Worm (Caenorhabditis elegans) whole organism, L4 larva: Measurements from ENCODE around the gene srw-7.

Source experiments
- F44E2.7 ChIP-seq: fragments of 200-800 bp; sonication (Bioruptor generic); IDR thresholded peaks from 2 replicates; pipeline ENCODE4 v2.1.2; 2022; ENCODE audit warnings: missing genetic modification characterization, missing compliant biosample characterization
- aha-1 ChIP-seq: fragments of 150-350 bp; peaks from one replicate; lab custom pipeline; 2014; ENCODE audit warnings: missing biosample characterization, missing genetic modification characterization
- arid-1 ChIP-seq: fragments of 200-800 bp; sonication (Bioruptor generic); conservative IDR thresholded peaks from 2 replicates; pipeline ENCODE4 v1.3.6; 2022; ENCODE audit warnings: missing genetic modification reagents, missing genetic modification characterization, missing compliant biosample characterization
- ceh-28 ChIP-seq: fragments of 150-350 bp; optimal IDR thresholded peaks from 2 replicates; lab custom pipeline; 2014; ENCODE audit warnings: missing biosample characterization, missing genetic modification reagents, missing genetic modification characterization
- ceh-62 ChIP-seq: sonication (generic microtip); optimal IDR thresholded peaks from 2 replicates; lab custom pipeline; 2017; ENCODE audit warnings: missing biosample characterization, missing genetic modification characterization
- ces-1 ChIP-seq: fragments of 150-350 bp; sonication (generic microtip); optimal IDR thresholded peaks from 4 replicates; lab custom pipeline; 2014; ENCODE audit warnings: missing biosample characterization, missing genetic modification reagents, missing genetic modification characterization
- ctbp-1 ChIP-seq: fragments of 200-800 bp; sonication (Bioruptor generic); IDR thresholded peaks from 2 replicates; pipeline ENCODE4 v1.3.6; 2022; ENCODE audit warnings: missing genetic modification reagents, missing genetic modification characterization, missing compliant biosample characterization
- daf-19 ChIP-seq: fragments of 200-800 bp; sonication (Bioruptor generic); conservative IDR thresholded peaks from 2 replicates; pipeline ENCODE4 v1.3.6; 2022; ENCODE audit warnings: missing genetic modification characterization, missing compliant biosample characterization
- dmd-8 ChIP-seq: fragments of 200-800 bp; sonication (Bioruptor generic); IDR thresholded peaks from 2 replicates; pipeline ENCODE4 v1.3.6; 2022; ENCODE audit warnings: missing genetic modification characterization, missing compliant biosample characterization
- dmd-9 ChIP-seq: fragments of 200-800 bp; sonication (Bioruptor generic); IDR thresholded peaks from 2 replicates; pipeline ENCODE4 v1.3.6; 2022; ENCODE audit warnings: missing genetic modification reagents, missing genetic modification characterization, missing compliant biosample characterization
- fkh-10 ChIP-seq: fragments of 150-350 bp; optimal IDR thresholded peaks from 2 replicates; lab custom pipeline; 2014; ENCODE audit warnings: missing biosample characterization, missing genetic modification reagents, missing genetic modification characterization
- fos-1 ChIP-seq: fragments of 150-350 bp; optimal IDR thresholded peaks from 2 replicates; lab custom pipeline; 2014; ENCODE audit warnings: missing biosample characterization, missing genetic modification characterization
- hif-1 ChIP-seq, 2 experiments: sonication (generic microtip); optimal IDR thresholded peaks; 2 replicates each; lab custom pipeline; 2016 to 2017; ENCODE audit warnings: missing compliant biosample characterization in 2 of 2, missing genetic modification characterization in 2 of 2, missing genetic modification reagents in 2 of 2, missing genotype in 2 of 2, mild to moderate bottlenecking in 1 of 2
- lin-13 ChIP-seq: fragments of 150-350 bp; optimal IDR thresholded peaks from 2 replicates; lab custom pipeline; 2014; ENCODE audit warnings: missing biosample characterization, missing genetic modification reagents, missing genetic modification characterization
- lin-39 ChIP-seq: fragments of 150-350 bp; optimal IDR thresholded peaks from 2 replicates; lab custom pipeline; 2014; ENCODE audit warnings: missing biosample characterization, missing genetic modification reagents, missing genetic modification characterization
- lir-3 ChIP-seq: sonication (generic microtip); optimal IDR thresholded peaks from 2 replicates; lab custom pipeline; 2016; ENCODE audit warnings: mild to moderate bottlenecking, missing genetic modification characterization, missing compliant biosample characterization
- madf-5 ChIP-seq, 2 experiments: fragments of 200-800 bp; sonication (Bioruptor generic); IDR thresholded peaks; 2 replicates each; pipeline ENCODE4 v1.3.6; 2022; ENCODE audit warnings: missing compliant biosample characterization in 2 of 2, missing genetic modification characterization in 2 of 2
- mdt-29 ChIP-seq: fragments of 200-800 bp; sonication (Bioruptor generic); IDR thresholded peaks from 2 replicates; pipeline ENCODE4 v1.3.6; 2022; ENCODE audit warnings: missing genetic modification reagents, missing genetic modification characterization, missing compliant biosample characterization
- mxl-2 ChIP-seq: fragments of 200-800 bp; sonication (Bioruptor generic); conservative IDR thresholded peaks from 2 replicates; pipeline ENCODE4 v1.3.6; 2022; ENCODE audit warnings: missing genetic modification reagents, missing genetic modification characterization, missing compliant biosample characterization
- mxl-3 ChIP-seq: fragments of 200-800 bp; sonication (Bioruptor generic); optimal IDR thresholded peaks from 2 replicates; lab custom pipeline; 2018; ENCODE audit warnings: mild to moderate bottlenecking, missing genetic modification characterization, missing compliant biosample characterization
- nhr-102 ChIP-seq: sonication (generic microtip); optimal IDR thresholded peaks from 2 replicates; lab custom pipeline; 2016; ENCODE audit warnings: mild to moderate bottlenecking, missing genetic modification characterization, moderate library complexity, missing compliant biosample characterization
- nhr-237 ChIP-seq: sonication (generic microtip); optimal IDR thresholded peaks from 2 replicates; lab custom pipeline; 2017; ENCODE audit warnings: missing biosample characterization, missing genetic modification characterization
- nhr-25 ChIP-seq: sonication (generic microtip); optimal IDR thresholded peaks from 2 replicates; lab custom pipeline; 2017; ENCODE audit warnings: missing genetic modification characterization, mild to moderate bottlenecking, missing compliant biosample characterization, antibody characterized with exemption, moderate library complexity, borderline replicate concordance; ENCODE audit not compliant: insufficient read depth
- nhr-28 ChIP-seq: fragments of 150-350 bp; optimal IDR thresholded peaks from 2 replicates; lab custom pipeline; 2014; ENCODE audit warnings: missing biosample characterization, missing genetic modification characterization
- nhr-42 ChIP-seq: fragments of 200-800 bp; sonication (Bioruptor generic); IDR thresholded peaks from 2 replicates; pipeline ENCODE4 v1.3.6; 2022; ENCODE audit warnings: missing genetic modification characterization, missing compliant biosample characterization
- nhr-6 ChIP-seq: fragments of 150-350 bp; optimal IDR thresholded peaks from 2 replicates; lab custom pipeline; 2014; ENCODE audit warnings: missing biosample characterization, missing genetic modification characterization
- pha-4 ChIP-seq, 2 experiments: fragments of 150-350 bp in 1 of 2; fragments of 200-800 bp in 1 of 2; sonication (Bioruptor generic) in 1 of 2; IDR thresholded peaks in 1 of 2; optimal IDR thresholded peaks in 1 of 2; 2 replicates each; pipeline versions ENCODE4 v1.3.6 to Lab custom; 2014 to 2022; ENCODE audit warnings: missing genetic modification characterization in 2 of 2, missing genetic modification reagents in 2 of 2, missing biosample characterization in 1 of 2, missing compliant biosample characterization in 1 of 2
- pqm-1 ChIP-seq: sonication (generic microtip); optimal IDR thresholded peaks from 2 replicates; lab custom pipeline; 2017; ENCODE audit warnings: missing biosample characterization, missing genetic modification characterization
- saeg-2 ChIP-seq: fragments of 200-800 bp; sonication (Bioruptor generic); IDR thresholded peaks from 2 replicates; pipeline ENCODE4 v1.3.6; 2022; ENCODE audit warnings: missing genetic modification reagents, missing genetic modification characterization, missing compliant biosample characterization
- sdz-12 ChIP-seq: fragments of 200-800 bp; sonication (Bioruptor generic); optimal IDR thresholded peaks from 2 replicates; lab custom pipeline; 2018; ENCODE audit warnings: mild to moderate bottlenecking, missing genetic modification characterization, missing compliant biosample characterization
- skn-1 ChIP-seq: fragments of 150-350 bp; optimal IDR thresholded peaks from 2 replicates; lab custom pipeline; 2014; ENCODE audit warnings: missing biosample characterization, missing genetic modification characterization
- spr-3 ChIP-seq: fragments of 200-800 bp; sonication (Bioruptor generic); optimal IDR thresholded peaks from 2 replicates; lab custom pipeline; 2018; ENCODE audit warnings: mild to moderate bottlenecking, missing genetic modification characterization, missing compliant biosample characterization
- tra-1 ChIP-seq: fragments of 200-800 bp; sonication (Bioruptor generic); IDR thresholded peaks from 2 replicates; pipeline ENCODE4 v1.3.6; 2022; ENCODE audit warnings: missing genetic modification reagents, missing genetic modification characterization, missing compliant biosample characterization
- unc-39 ChIP-seq: sonication (generic microtip); optimal IDR thresholded peaks from 2 replicates; lab custom pipeline; 2017; ENCODE audit warnings: missing biosample characterization, missing genetic modification characterization
- unc-62 ChIP-seq, 3 experiments: fragments of 150-350 bp in 1 of 3; sonication (generic microtip); optimal IDR thresholded peaks in 2 of 3; peaks in 1 of 3; 1 replicate in 1 of 3; 2 replicates in 2 of 3; lab custom pipeline; 2014 to 2017; ENCODE audit warnings: missing biosample characterization in 3 of 3, missing genetic modification characterization in 3 of 3, missing genetic modification reagents in 3 of 3, missing genotype in 1 of 3
- zag-1 ChIP-seq: fragments of 150-350 bp; optimal IDR thresholded peaks from 2 replicates; lab custom pipeline; 2014; ENCODE audit warnings: missing biosample characterization, missing genetic modification characterization
- zip-2 ChIP-seq: fragments of 150-350 bp; optimal IDR thresholded peaks from 2 replicates; lab custom pipeline; 2014; ENCODE audit warnings: missing biosample characterization, missing genetic modification characterization
- ztf-7 ChIP-seq: fragments of 150-350 bp; optimal IDR thresholded peaks from 2 replicates; lab custom pipeline; 2014; ENCODE audit warnings: missing biosample characterization, missing genetic modification characterization

The srw-7 gene

DNA sequence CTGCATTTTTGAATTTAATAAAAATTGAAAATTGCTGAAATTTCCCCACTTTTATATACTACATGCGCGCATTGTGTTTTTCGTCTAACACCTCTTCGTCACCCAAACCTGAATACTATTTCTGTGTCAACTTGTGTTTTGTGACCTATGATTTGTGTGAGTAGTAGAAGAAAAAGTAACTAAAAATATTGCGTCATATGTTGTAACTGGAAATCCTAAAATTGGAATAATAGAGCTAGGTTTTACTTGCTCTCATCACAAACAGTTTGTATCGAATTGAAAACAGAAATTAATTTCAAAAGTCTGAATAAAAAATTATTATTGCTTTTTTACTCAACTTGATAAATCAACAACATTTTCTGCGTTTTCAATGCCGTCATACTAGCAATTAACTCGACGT, 562 bp upstream of the srw-7 start, which contains the start of gene R08F11.4:
Gene R08F11.4, minus strand, starts transcription at position 29 of the 400 bp plus-strand sequence.
- TF ChIP-seq nhr-28 (tag; lab: Kevin White, UChicago) (peak; percentile 81), pqm-1 (tag; lab: Kevin White, UChicago) (peak; percentile 48), unc-39 (no peak), aha-1 (tag; lab: Kevin White, UChicago) (peak; percentile 71), hif-1 (tag; optimal IDR thresholded peaks at IDR 0.05; lab: Kevin White, UChicago) (no peak), nhr-6 (tag; lab: Kevin White, UChicago) (no peak), ztf-7 (peak; percentile 95), unc-62 (GFP tag; optimal IDR thresholded peaks at IDR 0.05 in 1 of 2; lab: Kevin White, UChicago) (peak in 1 of 2 experiments; percentile 54), unc-62 (tag; optimal IDR thresholded peaks at IDR 0.05; lab: Kevin White, UChicago) (no peak)

DNA sequence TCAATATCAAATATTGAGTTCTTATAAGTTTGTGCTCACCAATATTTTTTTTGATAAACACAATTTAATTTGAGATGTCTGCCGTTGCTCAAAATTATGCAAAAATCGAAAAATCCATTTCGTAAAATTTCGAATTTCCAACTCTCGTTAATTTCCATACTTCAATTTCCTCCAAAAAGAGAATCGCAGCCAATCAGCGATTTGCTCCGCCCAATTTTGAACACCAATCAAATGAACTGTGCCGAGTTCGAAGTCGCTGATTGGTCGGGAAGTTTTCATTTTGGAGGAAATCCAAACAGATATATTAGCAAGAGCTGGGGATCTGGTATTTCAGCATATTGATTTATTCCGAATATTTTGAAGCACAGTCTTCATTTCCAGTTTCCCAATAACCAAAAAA, 1.8 kb downstream of the srw-7 start:
- TF ChIP-seq pha-4 (GFP tag; IDR thresholded peaks at IDR 0.05; lab: Robert Waterston, UW) (no peak), pha-4 (tag; optimal IDR thresholded peaks at IDR 0.05; lab: Kevin White, UChicago) (no peak), saeg-2 (GFP tag; lab: Robert Waterston, UW) (no peak), dmd-9 (GFP tag; lab: Robert Waterston, UW) (no peak), arid-1 (GFP tag; lab: Robert Waterston, UW) (no peak), hif-1 (tag; optimal IDR thresholded peaks at IDR 0.05; lab: Kevin White, UChicago) (no peak), zag-1 (tag; lab: Kevin White, UChicago) (no peak), ceh-28 (no peak), lin-13 (GFP tag; lab: Kevin White, UChicago) (no peak), nhr-237 (tag; lab: Kevin White, UChicago) (no peak), lir-3 (tag; lab: Kevin White, UChicago) (no peak), daf-19 (GFP tag; lab: Robert Waterston, UW) (no peak), sdz-12 (no peak)
- TF ChIP-seq, all 104 proteins: peak for 0

DNA sequence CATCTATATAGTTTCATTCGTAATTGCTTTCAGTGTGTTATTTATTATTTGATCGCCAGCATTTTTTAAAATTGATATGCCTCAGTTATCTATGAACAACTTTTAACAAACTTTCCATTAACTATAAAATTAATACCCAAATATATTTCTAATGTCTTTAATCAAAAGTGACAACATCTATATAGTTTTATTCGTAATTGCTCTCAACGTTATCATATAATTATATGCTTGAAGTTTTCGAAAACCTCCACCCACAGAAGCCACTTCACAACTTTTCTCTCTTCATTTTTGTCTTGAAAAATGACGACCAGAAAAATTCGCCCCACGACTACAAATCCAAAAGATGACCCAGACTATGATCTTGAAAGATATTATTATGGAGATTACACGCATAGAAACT, 2.3 kb downstream of the srw-7 start, which contains the start of gene srw-6:
Gene srw-6, plus strand, starts transcription at position 301 of the 400 bp plus-strand sequence.
- TF ChIP-seq madf-5 (GFP tag; IDR thresholded peaks at IDR 0.05; lab: Robert Waterston, UW) (no peak), fos-1 (tag; lab: Kevin White, UChicago) (no peak), nhr-102 (tag; lab: Kevin White, UChicago) (no peak), lin-39 (no peak), fkh-10 (no peak), zip-2 (no peak), mxl-2 (GFP tag; lab: Robert Waterston, UW) (no peak), F44E2.7 (GFP tag; lab: Robert Waterston, UW) (no peak), nhr-25 (tag; lab: Kevin White, UChicago) (no peak), lir-3 (tag; lab: Kevin White, UChicago) (no peak)

DNA sequence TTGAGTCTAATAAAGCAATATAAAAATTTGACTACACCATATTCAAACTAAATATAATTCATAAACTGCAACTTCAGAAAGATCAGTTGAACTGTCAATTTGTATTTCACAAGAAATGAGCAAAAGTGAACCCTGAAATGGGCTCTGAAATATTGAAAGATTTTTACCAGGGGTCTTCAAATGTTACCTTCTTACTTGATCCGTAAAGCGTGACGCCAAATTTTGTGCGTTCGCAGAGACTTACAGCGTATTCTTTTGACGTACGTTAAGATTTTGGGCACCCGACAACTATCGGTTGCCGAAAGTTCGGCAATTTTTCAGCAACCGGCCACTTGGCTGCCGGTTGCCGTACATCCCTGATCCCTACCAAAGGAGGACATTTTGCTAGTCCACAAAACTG, 4.0 kb downstream of the srw-7 start:
- TF ChIP-seq aha-1 (tag; lab: Kevin White, UChicago) (peak; percentile 94), skn-1 (no peak)

DNA sequence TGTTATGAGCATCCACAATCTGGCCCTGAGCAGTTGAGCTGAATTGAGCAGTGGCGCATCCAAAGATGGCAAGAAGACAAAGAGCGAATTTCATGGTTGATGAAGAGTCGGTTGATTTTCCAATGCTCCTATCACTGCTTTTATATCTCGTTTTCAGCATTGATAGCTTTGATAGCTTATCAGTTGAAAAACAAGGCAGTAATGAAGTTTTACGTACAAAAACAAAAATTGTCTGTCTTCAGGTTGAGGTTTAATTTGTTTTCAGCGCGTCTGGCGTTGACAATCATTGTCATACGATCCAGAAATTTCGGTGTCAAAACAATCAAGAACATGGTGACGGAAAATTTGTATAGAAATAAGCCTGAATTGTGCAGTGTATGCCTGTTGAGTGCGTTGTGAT, 5.5 kb downstream of the srw-7 start, which contains the start of gene scl-13:
Gene scl-13, minus strand, starts transcription at position 101 of the 400 bp plus-strand sequence.
- no peak for TF ChIP-seq nhr-42 (GFP tag; lab: Robert Waterston, UW)

DNA sequence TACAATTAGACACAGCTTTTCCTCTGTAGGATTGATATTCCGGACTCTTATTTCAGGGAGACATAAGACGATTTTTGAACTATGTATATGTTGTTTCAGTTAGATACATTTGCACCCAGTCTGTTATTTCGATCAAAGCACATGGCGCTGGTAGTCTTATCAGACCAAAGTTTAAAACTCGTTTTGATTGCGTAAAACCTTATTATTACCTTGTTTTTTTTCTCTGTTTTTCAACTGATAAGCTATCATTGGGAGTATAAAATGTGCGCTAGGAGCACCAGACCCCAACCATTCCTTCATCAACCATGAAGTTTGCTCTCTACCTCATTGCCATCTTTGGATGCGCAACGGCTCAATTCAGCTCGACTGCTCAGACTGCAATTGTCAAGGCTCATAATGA, 6.2 kb downstream of the srw-7 start, which contains the start of gene scl-12:
Gene scl-12, plus strand, starts transcription at position 301 of the 400 bp plus-strand sequence.
- no peak for TF ChIP-seq pha-4 (GFP tag; IDR thresholded peaks at IDR 0.05; lab: Robert Waterston, UW)
- TF ChIP-seq pha-4 (tag; optimal IDR thresholded peaks at IDR 0.05; lab: Kevin White, UChicago) = no peak
- TF ChIP-seq mxl-3 = no peak
- TF ChIP-seq tra-1 = no peak
- TF ChIP-seq zag-1 (tag; lab: Kevin White, UChicago) = no peak
- 0 out of 2 replicates have a peak, but pooled peaks have one; percentile 31 for TF ChIP-seq dmd-8 (GFP tag; lab: Robert Waterston, UW)
- no peak for TF ChIP-seq ceh-62
- no peak for TF ChIP-seq mdt-29 (GFP tag; lab: Robert Waterston, UW)
- TF ChIP-seq F44E2.7 (GFP tag; lab: Robert Waterston, UW) = no peak
- TF ChIP-seq lin-39 = no peak
- no peak for TF ChIP-seq lin-13 (GFP tag; lab: Kevin White, UChicago)
- no peak for TF ChIP-seq sdz-12
- no peak for TF ChIP-seq spr-3
- TF ChIP-seq nhr-102 (tag; lab: Kevin White, UChicago) = no peak
- TF ChIP-seq ctbp-1 (GFP tag; lab: Robert Waterston, UW) = no peak
- TF ChIP-seq aha-1 (tag; lab: Kevin White, UChicago) = peak; percentile 47
- TF ChIP-seq ces-1 (GFP tag; lab: Kevin White, UChicago) = no peak
- TF ChIP-seq nhr-237 (tag; lab: Kevin White, UChicago) = no peak
- TF ChIP-seq madf-5 (GFP tag; IDR thresholded peaks at IDR 0.05; lab: Robert Waterston, UW) = no peak
